Worm (Caenorhabditis elegans): ENCODE data around the gene T11B7.5.

Gene T11B7.5

DNA sequence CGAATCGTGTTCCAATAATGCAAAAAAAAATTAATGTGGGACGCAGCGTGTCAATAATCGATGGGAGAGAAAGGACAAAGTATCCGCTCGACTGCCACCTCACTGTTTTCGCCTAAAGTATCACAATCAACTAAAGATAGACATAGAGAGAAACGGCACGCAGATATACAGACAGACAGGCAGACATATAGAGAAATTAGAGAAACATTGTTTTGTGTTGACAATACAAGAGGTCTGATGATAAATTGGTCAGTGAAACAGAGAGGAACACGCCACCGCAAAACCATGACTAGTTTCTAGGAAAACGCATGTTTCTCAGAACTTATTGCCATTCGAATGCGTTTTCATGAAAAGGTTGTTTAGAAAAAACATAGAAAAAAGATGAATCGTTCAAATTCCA is 25.3 kb downstream of the T11B7.5 start, which contains the start of gene T28C6.8:
Gene T28C6.8, minus strand, starts transcription at position 137 of the 400 bp plus-strand sequence.
- TF ChIP-seq nhr-11 (tag; optimal IDR thresholded peaks at IDR 0.05): peak; percentile 64
- TF ChIP-seq daf-16 (GFP tag; optimal IDR thresholded peaks at IDR 0.05): no peak
- peak; percentile 93 for TF ChIP-seq daf-16 (tag; optimal IDR thresholded peaks at IDR 0.05)
- TF ChIP-seq aha-1 (tag): peak; percentile 77
- TF ChIP-seq fos-1 (tag; optimal IDR thresholded peaks at IDR 0.05): no peak
- no peak for TF ChIP-seq unc-39 (tag; optimal IDR thresholded peaks at IDR 0.05)
- peak; percentile 46 for TF ChIP-seq dmd-6 (GFP tag; IDR thresholded peaks at IDR 0.05)
- TF ChIP-seq mes-2 (tag; optimal IDR thresholded peaks at IDR 0.05; ENCODE audit: poor library complexity, severe bottlenecking): peak; percentile 29
- peak; percentile 16 for TF ChIP-seq lin-13 (GFP tag; optimal IDR thresholded peaks at IDR 0.05)
- peak; percentile 26 for TF ChIP-seq dpl-1 (GFP tag; optimal IDR thresholded peaks at IDR 0.05)
- peak; percentile 83 for TF ChIP-seq mxl-3 (GFP tag; optimal IDR thresholded peaks at IDR 0.05)
- peak in 1 of 2 experiments; percentile 47 for TF ChIP-seq mdl-1 (tag; optimal IDR thresholded peaks at IDR 0.05)
- TF ChIP-seq lin-1 (GFP tag; IDR thresholded peaks at IDR 0.05): 0 out of 2 replicates have a peak, but pooled peaks have one; percentile 25
- TF ChIP-seq nhr-28 (tag; optimal IDR thresholded peaks at IDR 0.05): peak; percentile 88
- peak; percentile 43 for TF ChIP-seq dve-1 (tag; optimal IDR thresholded peaks at IDR 0.05; ENCODE audit: insufficient read depth)
- TF ChIP-seq T26A8.4 (GFP tag; IDR thresholded peaks at IDR 0.05): peak; percentile 67
- no peak for TF ChIP-seq mdt-29 (GFP tag; IDR thresholded peaks at IDR 0.05)
- peak in 1 of 2 experiments; percentile 39 for TF ChIP-seq lsy-2 (tag; optimal IDR thresholded peaks at IDR 0.05)
- 0 out of 2 replicates have a peak, but pooled peaks have one; percentile 46 for TF ChIP-seq hmg-1.1 (GFP tag; IDR thresholded peaks at IDR 0.05)
- TF ChIP-seq lir-3 (tag; optimal IDR thresholded peaks at IDR 0.05): no peak
- TF ChIP-seq cey-2 (tag; optimal IDR thresholded peaks at IDR 0.05; ENCODE audit: borderline replicate concordance, insufficient read depth): peak; percentile 33
- TF ChIP-seq hlh-30 (tag; optimal IDR thresholded peaks at IDR 0.05; ENCODE audit: insufficient read depth): peak; percentile 68
- peak; percentile 84 for TF ChIP-seq hlh-11 (tag; optimal IDR thresholded peaks at IDR 0.05)
- TF ChIP-seq pqm-1 (tag; optimal IDR thresholded peaks at IDR 0.05): peak; percentile 22
- TF ChIP-seq ZK546.5 (tag; optimal IDR thresholded peaks at IDR 0.05): no peak
- no peak for TF ChIP-seq tra-1 (GFP tag; IDR thresholded peaks at IDR 0.05)
- TF ChIP-seq mep-1 (tag; optimal IDR thresholded peaks at IDR 0.05): peak; percentile 23
- peak; percentile 77 for TF ChIP-seq nhr-77 (tag; optimal IDR thresholded peaks at IDR 0.05)

DNA sequence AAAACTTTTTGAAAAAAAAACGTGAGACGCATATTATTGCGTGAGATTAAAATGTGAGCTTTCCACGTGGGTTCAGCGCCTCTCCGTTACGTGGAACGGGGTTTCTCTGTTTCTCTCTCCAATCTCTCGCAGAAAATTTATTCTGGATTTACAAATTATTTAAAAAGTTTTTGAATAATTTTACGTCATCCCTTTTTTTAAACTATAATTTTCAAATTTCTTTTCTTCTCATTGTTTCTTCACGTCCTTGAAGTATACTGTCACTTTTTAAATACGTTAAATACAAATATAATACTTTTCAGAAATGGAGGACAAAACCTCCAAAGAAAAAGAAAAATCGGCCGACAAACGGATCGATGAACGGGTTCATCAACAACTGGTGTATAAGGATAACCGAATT is 28.4 kb downstream of the T11B7.5 start, which contains the start of gene T28C6.7:
Gene T28C6.7, plus strand, starts transcription at position 301 of the 400 bp plus-strand sequence.
- no peak for TF ChIP-seq madf-9 (GFP tag; conservative IDR thresholded peaks at IDR 0.05)
- no peak for TF ChIP-seq zfp-2 (tag; optimal IDR thresholded peaks at IDR 0.05)
- no peak for TF ChIP-seq lin-39 (tag; optimal IDR thresholded peaks at IDR 0.05)
- no peak for TF ChIP-seq aha-1 (tag)
- TF ChIP-seq zfp-3 (GFP tag; conservative IDR thresholded peaks at IDR 0.05): no peak
- TF ChIP-seq zip-2 (tag; optimal IDR thresholded peaks at IDR 0.05): no peak
- TF ChIP-seq nhr-77 (tag; optimal IDR thresholded peaks at IDR 0.05): no peak
- no peak for TF ChIP-seq unc-39 (tag; optimal IDR thresholded peaks at IDR 0.05)
- no peak for TF ChIP-seq nhr-6 (tag; optimal IDR thresholded peaks at IDR 0.05)
- no peak for TF ChIP-seq F49E8.2 (tag; optimal IDR thresholded peaks at IDR 0.05; ENCODE audit: borderline replicate concordance)
- no peak for TF ChIP-seq nhr-237 (tag; optimal IDR thresholded peaks at IDR 0.05)
- no peak for TF ChIP-seq gei-8 (GFP tag; optimal IDR thresholded peaks at IDR 0.05)

DNA sequence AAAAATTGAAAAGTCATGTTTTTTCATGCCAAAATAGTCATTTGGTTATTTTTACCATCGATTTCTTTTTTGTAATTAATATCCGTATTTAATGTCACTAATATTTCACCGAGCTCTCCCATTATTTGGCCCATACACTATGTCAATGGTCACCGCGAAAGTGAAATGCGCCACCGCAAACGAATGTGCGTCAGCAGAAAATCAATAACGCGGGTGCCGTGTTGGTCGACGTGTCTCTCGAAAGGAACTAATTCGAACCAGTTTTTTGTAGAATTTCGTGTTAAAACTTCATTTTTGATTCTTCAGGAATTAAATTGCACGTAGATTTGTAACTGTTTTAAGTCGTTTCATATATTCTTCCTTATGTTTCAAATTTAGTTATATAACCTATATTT is 29.3 kb downstream of the T11B7.5 start:
- TF ChIP-seq hlh-11 (tag; optimal IDR thresholded peaks at IDR 0.05) (peak; percentile 22), T20F7.1 (GFP tag; optimal IDR thresholded peaks at IDR 0.05) (no peak), nhr-41 (GFP tag; IDR thresholded peaks at IDR 0.05) (no peak), aly-2 (tag; optimal IDR thresholded peaks at IDR 0.05) (no peak), rbr-2 (tag; optimal IDR thresholded peaks at IDR 0.05) (peak; percentile 31), lin-38 (GFP tag; IDR thresholded peaks at IDR 0.05) (peak; percentile 44; the same call in 1 of the 2 replicates), ceh-28 (tag; optimal IDR thresholded peaks at IDR 0.05) (peak; percentile 31), zip-2 (tag; optimal IDR thresholded peaks at IDR 0.05) (no peak), lsy-2 (tag; optimal IDR thresholded peaks at IDR 0.05) (peak in 1 of 2 experiments; percentile 50), aha-1 (tag) (peak; percentile 90), dpl-1 (GFP tag; optimal IDR thresholded peaks at IDR 0.05) (peak; percentile 44), nhr-237 (tag; optimal IDR thresholded peaks at IDR 0.05) (no peak), mes-2 (tag; optimal IDR thresholded peaks at IDR 0.05; ENCODE audit: poor library complexity, severe bottlenecking) (peak; percentile 54), dve-1 (tag; optimal IDR thresholded peaks at IDR 0.05; ENCODE audit: insufficient read depth) (peak; percentile 10), zfp-3 (GFP tag; conservative IDR thresholded peaks at IDR 0.05) (no peak), mxl-3 (GFP tag; optimal IDR thresholded peaks at IDR 0.05) (no peak), lin-13 (GFP tag; optimal IDR thresholded peaks at IDR 0.05) (no peak), attf-4 (tag; optimal IDR thresholded peaks at IDR 0.05) (no peak), F10B5.3 (tag; optimal IDR thresholded peaks at IDR 0.05) (no peak), nhr-28 (tag; optimal IDR thresholded peaks at IDR 0.05) (no peak), mep-1 (tag; optimal IDR thresholded peaks at IDR 0.05) (peak; percentile 16), nhr-6 (tag; optimal IDR thresholded peaks at IDR 0.05) (no peak), unc-130 (GFP tag; optimal IDR thresholded peaks at IDR 0.05) (no peak), ZK546.5 (tag; optimal IDR thresholded peaks at IDR 0.05) (no peak)
